Fruit fly (Drosophila melanogaster) whole organism, adult: ENCODE measurements around the gene Eaat2.

ENCODE experiments used
- CG11617 ChIP-seq: fragments of 200-800 bp; sonication (Bioruptor generic); optimal IDR thresholded peaks from 2 replicates; lab custom pipeline; 2017; ENCODE audit warnings: mild to moderate bottlenecking, missing biosample characterization, missing genetic modification reagents, missing genetic modification characterization
- CG7101 ChIP-seq: fragments of 200-800 bp; sonication (Bioruptor generic); optimal IDR thresholded peaks from 2 replicates; lab custom pipeline; 2018; ENCODE audit warnings: missing biosample characterization, mild to moderate bottlenecking, missing genetic modification characterization, moderate library complexity
- bab1 ChIP-seq: fragments of 200-800 bp; sonication (Bioruptor generic); optimal IDR thresholded peaks from 3 replicates; lab custom pipeline; 2019; ENCODE audit warnings: missing biosample characterization, mild to moderate bottlenecking, missing genetic modification characterization, moderate library complexity
- toe ChIP-seq: fragments of 200-800 bp; sonication (Bioruptor generic); optimal IDR thresholded peaks from 2 replicates; lab custom pipeline; 2016; ENCODE audit warnings: missing biosample characterization, missing genetic modification characterization

dm6 chr2L:749645-750044 lies 5.5 kb upstream of the Eaat2 start, which contains the start of gene GABA-B-R3:
- no peak for TF ChIP-seq toe (GFP tag; lab: Kevin White, UChicago)
- no peak for TF ChIP-seq CG7101 (tag; lab: Kevin White, UChicago)
- no peak for TF ChIP-seq CG11617
- TF ChIP-seq bab1 = no peak
